Fruit fly (Drosophila melanogaster) whole organism, embryonic: ENCODE measurements around the gene cmet.

Source experiments
- Aef1 ChIP-seq: fragments of 200-800 bp; sonication (Bioruptor generic); IDR thresholded peaks from 3 replicates; pipeline ENCODE4 v1.3.6; 2022; ENCODE audit warnings: missing biosample characterization, missing genetic modification characterization
- Bteb2 ChIP-seq: fragments of 200-800 bp; sonication (Bioruptor generic); optimal IDR thresholded peaks from 2 replicates; lab custom pipeline; 2016; ENCODE audit warnings: missing biosample characterization, missing genetic modification characterization
- CG10267 ChIP-seq: fragments of 200-800 bp; sonication (Bioruptor generic); optimal IDR thresholded peaks from 2 replicates; lab custom pipeline; 2018; ENCODE audit warnings: missing biosample characterization, mild to moderate bottlenecking, missing genetic modification characterization, moderate library complexity
- CG10462 ChIP-seq: fragments of 200-800 bp; sonication (Bioruptor generic); optimal IDR thresholded peaks from 2 replicates; lab custom pipeline; 2016; ENCODE audit warnings: missing biosample characterization, missing genetic modification characterization
- CG11085 ChIP-seq: fragments of 200-800 bp; sonication (Bioruptor generic); IDR thresholded peaks from 2 replicates; pipeline ENCODE4 v1.3.6; 2022; ENCODE audit warnings: missing biosample characterization, missing genetic modification characterization
- CG12659 ChIP-seq: fragments of 200-800 bp; sonication (Bioruptor generic); optimal IDR thresholded peaks from 3 replicates; lab custom pipeline; 2017; ENCODE audit warnings: mild to moderate bottlenecking, missing biosample characterization, missing genetic modification reagents, missing genetic modification characterization
- CG14667 ChIP-seq: fragments of 200-800 bp; sonication (Bioruptor generic); IDR thresholded peaks from 2 replicates; pipeline ENCODE4 v1.3.6; 2022; ENCODE audit warnings: missing biosample characterization, missing genetic modification characterization
- CG1647 ChIP-seq: fragments of 200-800 bp; sonication (Bioruptor generic); optimal IDR thresholded peaks from 3 replicates; lab custom pipeline; 2016; ENCODE audit warnings: missing biosample characterization, missing genetic modification characterization
- CG17385 ChIP-seq: fragments of 200-800 bp; sonication (Bioruptor generic); optimal IDR thresholded peaks from 3 replicates; lab custom pipeline; 2018; ENCODE audit warnings: missing biosample characterization, mild to moderate bottlenecking, missing genetic modification characterization
- CG30020 ChIP-seq: fragments of 200-800 bp; optimal IDR thresholded peaks from 2 replicates; lab custom pipeline; 2019; ENCODE audit warnings: missing biosample characterization, mild to moderate bottlenecking, missing genetic modification characterization, moderate library complexity
- CG33557 ChIP-seq: fragments of 200-800 bp; sonication (Bioruptor generic); optimal IDR thresholded peaks from 2 replicates; lab custom pipeline; 2019; ENCODE audit warnings: missing biosample characterization, mild to moderate bottlenecking, missing genetic modification characterization, moderate library complexity
- CG34224 ChIP-seq: fragments of 200-800 bp; sonication (Bioruptor generic); IDR thresholded peaks from 3 replicates; pipeline ENCODE4 v1.3.6; 2022; ENCODE audit warnings: missing biosample characterization, missing genetic modification characterization; ENCODE audit not compliant: partially characterized antibody
- CG4617 ChIP-seq: fragments of 200-800 bp; sonication (Bioruptor generic); optimal IDR thresholded peaks from 3 replicates; lab custom pipeline; 2016; ENCODE audit warnings: missing biosample characterization, missing genetic modification characterization, borderline replicate concordance
- CG8290 ChIP-seq, 3 experiments: fragments of 200-800 bp; sonication (Bioruptor generic); optimal IDR thresholded peaks; 2 replicates each; lab custom pipeline; 2016 to 2019; ENCODE audit warnings: missing biosample characterization in 3 of 3, missing genetic modification characterization in 3 of 3, mild to moderate bottlenecking in 2 of 3, moderate library complexity in 1 of 3
- CG8388 ChIP-seq: fragments of 200-800 bp; sonication (Bioruptor generic); optimal IDR thresholded peaks from 2 replicates; lab custom pipeline; 2019; ENCODE audit warnings: missing biosample characterization, mild to moderate bottlenecking, missing genetic modification characterization, moderate library complexity
- Chrac-16 ChIP-seq: fragments of 200-800 bp; sonication (Bioruptor generic); optimal IDR thresholded peaks from 3 replicates; lab custom pipeline; 2016; ENCODE audit warnings: missing biosample characterization, missing genetic modification characterization
- Doc3 ChIP-seq: fragments of 200-800 bp; sonication (Bioruptor generic); IDR thresholded peaks from 3 replicates; pipeline ENCODE4 v1.3.6; 2022; ENCODE audit warnings: missing biosample characterization, missing genetic modification characterization; ENCODE audit not compliant: partially characterized antibody
- Drgx ChIP-seq: fragments of 200-800 bp; sonication (Bioruptor generic); IDR thresholded peaks from 2 replicates; pipeline ENCODE4 v1.3.6; 2022; ENCODE audit warnings: missing biosample characterization, missing genetic modification characterization
- HHEX ChIP-seq: fragments of 200-800 bp; sonication (Bioruptor generic); optimal IDR thresholded peaks from 3 replicates; lab custom pipeline; 2017; ENCODE audit warnings: missing biosample characterization, mild to moderate bottlenecking, missing genetic modification characterization, missing genetic modification reagents
- HLH54F ChIP-seq: fragments of 200-800 bp; sonication (Bioruptor generic); optimal IDR thresholded peaks from 3 replicates; lab custom pipeline; 2016; ENCODE audit warnings: missing biosample characterization, missing genetic modification characterization
- HLHmδ ChIP-seq: fragments of 200-800 bp; sonication (Bioruptor generic); optimal IDR thresholded peaks from 2 replicates; lab custom pipeline; 2018; ENCODE audit warnings: missing biosample characterization, mild to moderate bottlenecking, missing genetic modification characterization, moderate library complexity
- Hmr ChIP-seq: fragments of 200-800 bp; sonication (Bioruptor generic); optimal IDR thresholded peaks from 3 replicates; lab custom pipeline; 2017; ENCODE audit warnings: mild to moderate bottlenecking, missing biosample characterization, missing genetic modification reagents, missing genetic modification characterization
- Hr78 ChIP-seq, 2 experiments: fragments of 200-800 bp in 1 of 2; fragments of >200 bp in 1 of 2; sonication (Bioruptor generic) in 1 of 2; optimal IDR thresholded peaks; 2 replicates each; lab custom pipeline; 2017 to 2019; ENCODE audit warnings: missing biosample characterization in 2 of 2, missing genetic modification characterization in 2 of 2, mild to moderate bottlenecking in 1 of 2, moderate library complexity in 1 of 2
- Jarid2 ChIP-seq: fragments of 200-800 bp; sonication (Bioruptor generic); optimal IDR thresholded peaks from 3 replicates; lab custom pipeline; 2017; ENCODE audit warnings: mild to moderate bottlenecking, missing biosample characterization, missing genetic modification reagents, missing genetic modification characterization
- MESR4 ChIP-seq: fragments of 200-800 bp; sonication (Bioruptor generic); optimal IDR thresholded peaks from 2 replicates; lab custom pipeline; 2018; ENCODE audit warnings: missing biosample characterization, mild to moderate bottlenecking, missing genetic modification characterization, moderate library complexity
- Meics ChIP-seq: fragments of 200-800 bp; sonication (Bioruptor generic); optimal IDR thresholded peaks from 2 replicates; lab custom pipeline; 2017; ENCODE audit warnings: missing biosample characterization, mild to moderate bottlenecking, missing genetic modification characterization
- Usf ChIP-seq: fragments of 200-800 bp; sonication (Bioruptor generic); optimal IDR thresholded peaks from 2 replicates; lab custom pipeline; 2017; ENCODE audit warnings: missing genotype, missing biosample characterization, missing genetic modification characterization
- Vsx1 ChIP-seq: fragments of 200-800 bp; sonication (Bioruptor generic); optimal IDR thresholded peaks from 2 replicates; lab custom pipeline; 2017; ENCODE audit warnings: missing biosample characterization, mild to moderate bottlenecking, missing genetic modification characterization, missing genetic modification reagents
- ab ChIP-seq: fragments of 200-800 bp; sonication (Bioruptor generic); optimal IDR thresholded peaks from 2 replicates; lab custom pipeline; 2016; ENCODE audit warnings: missing biosample characterization, missing genetic modification characterization
- br ChIP-seq: fragments of >200 bp; optimal IDR thresholded peaks from 2 replicates; lab custom pipeline; 2017
- chinmo ChIP-seq: fragments of 200-800 bp; sonication (Bioruptor generic); IDR thresholded peaks from 4 replicates; pipeline ENCODE4 v1.3.6; 2022; ENCODE audit warnings: missing biosample characterization, missing genetic modification characterization; ENCODE audit not compliant: partially characterized antibody
- ci ChIP-seq: fragments of 200-800 bp; sonication (Bioruptor generic); IDR thresholded peaks from 3 replicates; pipeline ENCODE4 v1.3.6; 2022; ENCODE audit warnings: missing biosample characterization, missing genetic modification characterization
- cwo ChIP-seq: fragments of 200-800 bp; sonication (Bioruptor generic); optimal IDR thresholded peaks from 3 replicates; lab custom pipeline; 2017; ENCODE audit warnings: missing biosample characterization, missing genetic modification characterization, mild to moderate bottlenecking, moderate library complexity, missing genetic modification reagents
- dimm ChIP-seq: fragments of 200-800 bp; sonication (Bioruptor generic); IDR thresholded peaks from 2 replicates; pipeline ENCODE4 v1.3.6; 2022; ENCODE audit warnings: missing biosample characterization, missing genetic modification characterization
- fd102C ChIP-seq: fragments of 200-800 bp; sonication (Bioruptor generic); optimal IDR thresholded peaks from 2 replicates; lab custom pipeline; 2018; ENCODE audit warnings: missing biosample characterization, mild to moderate bottlenecking, missing genetic modification characterization, moderate library complexity
- gce ChIP-seq: fragments of 200-800 bp; sonication (Bioruptor generic); IDR thresholded peaks from 3 replicates; pipeline ENCODE4 v1.3.6; 2022; ENCODE audit warnings: missing biosample characterization, missing genetic modification characterization
- gcm ChIP-seq: fragments of 200-800 bp; sonication (Bioruptor generic); optimal IDR thresholded peaks from 2 replicates; lab custom pipeline; 2019; ENCODE audit warnings: missing biosample characterization, mild to moderate bottlenecking, missing genetic modification characterization, moderate library complexity
- gt ChIP-seq: fragments of 200-800 bp; sonication (Bioruptor generic); IDR thresholded peaks from 2 replicates; pipeline ENCODE4 v1.3.6; 2022; ENCODE audit warnings: missing biosample characterization, missing genetic modification characterization
- ham ChIP-seq: fragments of 200-800 bp; sonication (Bioruptor generic); IDR thresholded peaks from 2 replicates; pipeline ENCODE4 v1.3.6; 2022; ENCODE audit warnings: missing biosample characterization, missing genetic modification characterization
- hkb ChIP-seq, 2 experiments: fragments of 200-800 bp in 1 of 2; fragments of >200 bp in 1 of 2; sonication (Bioruptor generic) in 1 of 2; IDR thresholded peaks in 1 of 2; optimal IDR thresholded peaks in 1 of 2; 2 replicates each; pipeline versions ENCODE4 v1.3.6 to Lab custom; 2017 to 2022; ENCODE audit warnings: missing biosample characterization in 1 of 2, missing genetic modification characterization in 1 of 2
- ken ChIP-seq: fragments of 200-800 bp; sonication (Bioruptor generic); IDR thresholded peaks from 3 replicates; pipeline ENCODE4 v1.3.6; 2022; ENCODE audit warnings: missing biosample characterization, missing genetic modification characterization
- lilli ChIP-seq: fragments of 200-800 bp; sonication (Bioruptor generic); optimal IDR thresholded peaks from 3 replicates; lab custom pipeline; 2016; ENCODE audit warnings: missing biosample characterization, missing genetic modification characterization
- odd ChIP-seq: fragments of 200-800 bp; sonication (Bioruptor generic); optimal IDR thresholded peaks from 2 replicates; lab custom pipeline; 2017; ENCODE audit warnings: missing biosample characterization, mild to moderate bottlenecking, missing genetic modification characterization
- phol ChIP-seq: fragments of 200-800 bp; sonication (Bioruptor generic); optimal IDR thresholded peaks from 3 replicates; lab custom pipeline; 2018; ENCODE audit warnings: missing biosample characterization, mild to moderate bottlenecking, missing genetic modification characterization, moderate library complexity
- sc ChIP-seq, 3 experiments: fragments of >200 bp in 2 of 3; fragments of 200-800 bp in 1 of 3; sonication (Bioruptor generic) in 1 of 3; optimal IDR thresholded peaks; 2 replicates in 2 of 3; 3 replicates in 1 of 3; lab custom pipeline; 2017; ENCODE audit warnings: mild to moderate bottlenecking in 1 of 3, missing biosample characterization in 1 of 3, missing genetic modification characterization in 1 of 3, missing genetic modification reagents in 1 of 3
- sens ChIP-seq: fragments of 200-800 bp; sonication (Bioruptor generic); peaks from one replicate; lab custom pipeline; 2016; ENCODE audit warnings: missing biosample characterization, missing genetic modification characterization
- ssp ChIP-seq: fragments of 200-800 bp; sonication (Bioruptor generic); IDR thresholded peaks from 2 replicates; pipeline ENCODE4 v1.3.6; 2022; ENCODE audit warnings: missing biosample characterization, missing genetic modification characterization
- trh ChIP-seq: fragments of 200-800 bp; sonication (Bioruptor generic); optimal IDR thresholded peaks from 2 replicates; lab custom pipeline; 2016; ENCODE audit warnings: missing biosample characterization, missing genetic modification characterization
- zen2 ChIP-seq: fragments of 200-800 bp; sonication (Bioruptor generic); IDR thresholded peaks from 3 replicates; pipeline ENCODE4 v1.3.6; 2022; ENCODE audit warnings: missing biosample characterization, missing genetic modification characterization; ENCODE audit not compliant: partially characterized antibody

Gene cmet

DNA sequence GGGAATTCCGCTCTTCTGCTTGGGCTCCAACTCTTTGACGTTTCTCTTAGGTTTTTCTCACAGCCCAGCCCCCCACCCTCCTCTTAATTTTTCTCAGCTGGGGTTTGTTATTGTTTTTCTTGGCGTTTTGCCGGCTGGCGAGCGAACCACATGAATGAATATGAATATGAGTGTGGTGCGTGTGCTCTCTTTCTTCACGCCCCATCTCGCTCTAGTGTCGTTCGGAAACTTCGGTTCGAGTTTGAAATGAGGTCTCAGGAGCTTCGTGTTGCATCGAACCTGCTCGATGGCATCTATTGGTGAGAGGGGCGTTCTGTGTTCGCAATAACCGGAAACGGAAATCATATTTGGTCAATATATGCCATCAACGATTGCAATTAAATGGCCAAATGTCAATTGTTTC is 47.5 kb downstream of the cmet start (continued):
- no peak for TF ChIP-seq ken (GFP tag; lab: Robert Waterston, UW)
- no peak for TF ChIP-seq gce (GFP tag; lab: Robert Waterston, UW)
- no peak for TF ChIP-seq cwo (GFP tag; lab: Kevin White, UChicago)
- no peak for TF ChIP-seq HHEX (GFP tag; lab: Kevin White, UChicago)
- TF ChIP-seq CG33557 (GFP tag; lab: Kevin White, UChicago): no peak
- no peak for TF ChIP-seq CG14667 (GFP tag; lab: Robert Waterston, UW)
- TF ChIP-seq gcm: peak; percentile 11
- no peak for TF ChIP-seq Vsx1 (GFP tag; lab: Kevin White, UChicago)
- no peak for TF ChIP-seq sc (optimal IDR thresholded peaks at IDR 0.05; lab: Kevin White, UChicago)
- TF ChIP-seq sc (GFP tag; optimal IDR thresholded peaks at IDR 0.05; lab: Kevin White, UChicago): no peak
- TF ChIP-seq hkb (optimal IDR thresholded peaks at IDR 0.05; lab: Kevin White, UChicago): no peak
- peak; percentile 50; the same call in 1 of the 2 replicates for TF ChIP-seq hkb (GFP tag; IDR thresholded peaks at IDR 0.05; lab: Robert Waterston, UW)
- TF ChIP-seq CG10267: no peak
- TF ChIP-seq HLH54F: no peak
- no peak for TF ChIP-seq phol
- TF ChIP-seq dimm (GFP tag; lab: Robert Waterston, UW): no peak
- TF ChIP-seq Hmr: no peak
- TF ChIP-seq ham (GFP tag; lab: Robert Waterston, UW): no peak
- no peak for TF ChIP-seq CG8388
- no peak for TF ChIP-seq trh (GFP tag; lab: Kevin White, UChicago)
- TF ChIP-seq Meics (GFP tag; lab: Kevin White, UChicago): no peak
- TF ChIP-seq CG1647: no peak
- no peak for TF ChIP-seq CG30020 (tag; lab: Kevin White, UChicago)
- no peak for TF ChIP-seq Usf
- peak; percentile 0 for TF ChIP-seq CG17385 (GFP tag; lab: Kevin White, UChicago)
- TF ChIP-seq CG11085 (GFP tag; lab: Robert Waterston, UW): no peak
- TF ChIP-seq CG8290 (GFP tag; optimal IDR thresholded peaks at IDR 0.05; lab: Kevin White, UChicago): no peak
- TF ChIP-seq CG8290 (tag; optimal IDR thresholded peaks at IDR 0.05; lab: Kevin White, UChicago): peak in 1 of 2 experiments; percentile 25
- no peak for TF ChIP-seq CG34224 (GFP tag; lab: Robert Waterston, UW)
- TF ChIP-seq zen2: no peak
- TF ChIP-seq Drgx (GFP tag; lab: Robert Waterston, UW): 0 out of 2 replicates have a peak, but pooled peaks have one; percentile 7
- no peak for TF ChIP-seq ab (GFP tag; lab: Kevin White, UChicago)
- no peak for TF ChIP-seq br (lab: Kevin White, UChicago)
- TF ChIP-seq fd102C (GFP tag; lab: Kevin White, UChicago): no peak
- TF ChIP-seq gt (GFP tag; lab: Robert Waterston, UW): no peak
- no peak for TF ChIP-seq CG10462 (GFP tag; lab: Kevin White, UChicago)
- TF ChIP-seq HLHmδ (GFP tag; lab: Kevin White, UChicago): no peak
- no peak for TF ChIP-seq MESR4 (GFP tag; lab: Kevin White, UChicago)
- peak; percentile 23 for TF ChIP-seq Jarid2 (GFP tag; lab: Kevin White, UChicago)
- no peak for TF ChIP-seq Doc3
- no peak for TF ChIP-seq CG12659 (GFP tag; lab: Kevin White, UChicago)
- no peak for TF ChIP-seq Chrac-16 (GFP tag; lab: Kevin White, UChicago)
- no peak for TF ChIP-seq CG4617 (GFP tag; lab: Kevin White, UChicago)
- no peak for TF ChIP-seq odd
- TF ChIP-seq Bteb2: peak; percentile 19
- peak; percentile 49; the same call in 2 of the 3 replicates for TF ChIP-seq ci (GFP tag; lab: Robert Waterston, UW)
- no peak for TF ChIP-seq ssp (GFP tag; lab: Robert Waterston, UW)
- peak; percentile 60; the same call in 2 of the 3 replicates for TF ChIP-seq Aef1
- TF ChIP-seq sens (GFP tag; lab: Kevin White, UChicago): peak; percentile 37
- TF ChIP-seq Hr78 (GFP tag; optimal IDR thresholded peaks at IDR 0.05; lab: Kevin White, UChicago): no peak
- peak; percentile 71; the same call in 2 of the 4 replicates for TF ChIP-seq chinmo (GFP tag; lab: Robert Waterston, UW)
- no peak for TF ChIP-seq lilli (GFP tag; lab: Kevin White, UChicago)
